Fruit fly (Drosophila melanogaster) S2 (cell line): Measurements from ENCODE around the gene Tsp74F.

Experiments used
- CG8478 ChIP-seq: fragments of >200 bp; optimal IDR thresholded peaks from 2 replicates; lab custom pipeline; 2018
- CTCF ChIP-seq, 2 experiments: fragments of >200 bp; optimal IDR thresholded peaks; 2 replicates each; lab custom pipeline; 2018

Gene Tsp74F

dm6 chr3L:17842892-17843703 lies 52.6 kb downstream of the Tsp74F start, which contains the start of gene CG5567:
CG5567 (minus strand) TSS chr3L:17843544.
- TF ChIP-seq CG8478 (lab: Kevin White, UChicago): no peak
- no peak for TF ChIP-seq CTCF (optimal IDR thresholded peaks at IDR 0.05; lab: Kevin White, UChicago)
